Fruit fly (Drosophila melanogaster) whole organism, adult: ENCODE measurements around the gene Mtpalpha.

ENCODE experiments used
- CG11617 ChIP-seq: fragments of 200-800 bp; sonication (Bioruptor generic); optimal IDR thresholded peaks from 2 replicates; lab custom pipeline; 2017; ENCODE audit warnings: mild to moderate bottlenecking, missing biosample characterization, missing genetic modification reagents, missing genetic modification characterization
- CG12768 ChIP-seq: fragments of 200-800 bp; sonication (Bioruptor generic); optimal IDR thresholded peaks from 2 replicates; lab custom pipeline; 2017; ENCODE audit warnings: missing biosample characterization, missing genetic modification characterization, mild to moderate bottlenecking, moderate library complexity, missing genetic modification reagents
- CG14711 ChIP-seq: fragments of 200-800 bp; sonication (Bioruptor generic); optimal IDR thresholded peaks from 2 replicates; lab custom pipeline; 2018; ENCODE audit warnings: missing biosample characterization, mild to moderate bottlenecking, missing genetic modification characterization, moderate library complexity
- CG1620 ChIP-seq: fragments of 200-800 bp; sonication (Bioruptor generic); optimal IDR thresholded peaks from 2 replicates; lab custom pipeline; 2016; ENCODE audit warnings: missing biosample characterization, missing genetic modification characterization
- CG33017 ChIP-seq: fragments of 200-800 bp; sonication (Bioruptor generic); optimal IDR thresholded peaks from 2 replicates; lab custom pipeline; 2018; ENCODE audit warnings: missing biosample characterization, mild to moderate bottlenecking, missing genetic modification characterization, moderate library complexity
- CG5204 ChIP-seq: fragments of 200-800 bp; sonication (Bioruptor generic); optimal IDR thresholded peaks from 2 replicates; lab custom pipeline; 2016; ENCODE audit warnings: missing biosample characterization, missing genetic modification characterization
- CG7045 ChIP-seq: fragments of 200-800 bp; sonication (Bioruptor generic); optimal IDR thresholded peaks from 2 replicates; lab custom pipeline; 2017; ENCODE audit warnings: missing biosample characterization, mild to moderate bottlenecking, missing genetic modification characterization
- CG7101 ChIP-seq: fragments of 200-800 bp; sonication (Bioruptor generic); optimal IDR thresholded peaks from 2 replicates; lab custom pipeline; 2018; ENCODE audit warnings: missing biosample characterization, mild to moderate bottlenecking, missing genetic modification characterization, moderate library complexity
- Clk ChIP-seq: fragments of 200-800 bp; sonication (Bioruptor generic); optimal IDR thresholded peaks from 2 replicates; lab custom pipeline; 2017; ENCODE audit warnings: missing biosample characterization, missing genetic modification characterization
- Crg-1 ChIP-seq: fragments of 200-800 bp; sonication (Bioruptor generic); optimal IDR thresholded peaks from 2 replicates; lab custom pipeline; 2016; ENCODE audit warnings: missing biosample characterization, missing genetic modification characterization
- Hr96 ChIP-seq: fragments of 200-800 bp; sonication (Bioruptor generic); optimal IDR thresholded peaks from 2 replicates; lab custom pipeline; 2016; ENCODE audit warnings: missing biosample characterization, missing genetic modification characterization
- Mnt ChIP-seq: fragments of 200-800 bp; sonication (Bioruptor generic); optimal IDR thresholded peaks from 2 replicates; lab custom pipeline; 2016; ENCODE audit warnings: missing biosample characterization, mild to moderate bottlenecking, missing genetic modification characterization
- bab1 ChIP-seq: fragments of 200-800 bp; sonication (Bioruptor generic); optimal IDR thresholded peaks from 3 replicates; lab custom pipeline; 2019; ENCODE audit warnings: missing biosample characterization, mild to moderate bottlenecking, missing genetic modification characterization, moderate library complexity
- cic ChIP-seq: fragments of 200-800 bp; sonication (Bioruptor generic); optimal IDR thresholded peaks from 2 replicates; lab custom pipeline; 2017; ENCODE audit warnings: missing biosample characterization, mild to moderate bottlenecking, missing genetic modification characterization, moderate library complexity
- cnc ChIP-seq, 2 experiments: fragments of >200 bp; optimal IDR thresholded peaks; 2 replicates each; lab custom pipeline; 2017
- kay ChIP-seq: fragments of 200-800 bp; sonication (Bioruptor generic); peaks from one replicate; lab custom pipeline; 2016; ENCODE audit warnings: missing biosample characterization, missing genetic modification characterization, borderline replicate concordance
- ovo ChIP-seq: fragments of 200-800 bp; sonication (Bioruptor generic); optimal IDR thresholded peaks from 2 replicates; lab custom pipeline; 2016; ENCODE audit warnings: missing biosample characterization, missing genetic modification characterization
- pad ChIP-seq: fragments of 200-800 bp; sonication (Bioruptor generic); optimal IDR thresholded peaks from 3 replicates; lab custom pipeline; 2017; ENCODE audit warnings: missing biosample characterization, missing genetic modification characterization, mild to moderate bottlenecking, moderate library complexity, missing genetic modification reagents
- tj ChIP-seq: fragments of 200-800 bp; sonication (Bioruptor generic); optimal IDR thresholded peaks from 3 replicates; lab custom pipeline; 2017; ENCODE audit warnings: missing biosample characterization, mild to moderate bottlenecking, missing genetic modification characterization, moderate library complexity
- toe ChIP-seq: fragments of 200-800 bp; sonication (Bioruptor generic); optimal IDR thresholded peaks from 2 replicates; lab custom pipeline; 2016; ENCODE audit warnings: missing biosample characterization, missing genetic modification characterization

Gene Mtpalpha

DNA sequence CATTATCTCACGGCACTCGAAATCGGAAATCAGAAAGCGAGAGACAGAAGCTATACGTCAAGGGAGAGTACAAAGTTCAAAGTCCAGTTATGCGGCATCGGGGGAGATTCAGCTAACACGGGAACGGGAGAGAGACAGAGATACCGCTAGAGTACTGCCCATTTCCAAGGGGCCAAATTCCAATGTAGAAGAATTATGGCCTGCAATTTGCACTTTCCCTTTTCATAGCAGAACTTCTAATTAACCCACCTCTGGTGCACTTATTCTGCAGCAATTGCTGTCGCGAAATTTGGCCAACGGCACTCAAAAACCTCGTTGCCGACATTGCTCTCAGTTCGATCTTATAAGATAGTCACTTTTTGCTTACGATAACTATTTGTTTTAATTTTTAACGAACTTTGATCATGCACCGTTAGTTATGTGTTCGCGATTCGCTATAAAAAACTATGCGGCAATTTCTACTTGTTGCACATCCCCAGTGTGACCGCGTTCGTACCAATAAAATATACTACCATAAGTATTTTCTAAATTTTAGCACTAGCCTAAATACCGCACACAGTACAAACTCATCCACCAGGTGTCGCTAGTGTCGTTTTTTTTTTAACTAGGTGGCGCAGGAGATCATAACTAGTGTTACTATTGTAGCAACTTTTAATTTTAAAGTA is at the start of gene Mtpalpha:
Gene Mtpalpha, minus strand, starts transcription at position 501 of the 665 bp plus-strand sequence.
- peak; percentile 57 for TF ChIP-seq Clk
- peak; percentile 87 for TF ChIP-seq Hr96 (GFP tag; lab: Kevin White, UChicago)
- peak; percentile 85 for TF ChIP-seq bab1 (GFP tag; lab: Kevin White, UChicago)
- TF ChIP-seq Mnt (GFP tag; lab: Kevin White, UChicago) = peak; percentile 28
- peak; percentile 98 for TF ChIP-seq CG12768 (GFP tag; lab: Kevin White, UChicago)
- peak; percentile 72 for TF ChIP-seq CG5204 (GFP tag; lab: Kevin White, UChicago)
- TF ChIP-seq CG7045 = peak; percentile 75
- peak; percentile 15 for TF ChIP-seq pad (GFP tag; lab: Kevin White, UChicago)
- no peak for TF ChIP-seq CG14711 (tag; lab: Kevin White, UChicago)
- TF ChIP-seq ovo (GFP tag; lab: Kevin White, UChicago) = peak; percentile 48
- peak; percentile 36 for TF ChIP-seq cic
- no peak for TF ChIP-seq cnc (optimal IDR thresholded peaks at IDR 0.05; lab: Kevin White, UChicago)
- TF ChIP-seq tj (GFP tag; lab: Kevin White, UChicago) = peak; percentile 77
- TF ChIP-seq CG1620 = peak; percentile 35
- peak; percentile 85 for TF ChIP-seq toe
- TF ChIP-seq CG7101 (tag; lab: Kevin White, UChicago) = peak; percentile 7
- peak; percentile 37 for TF ChIP-seq CG33017 (tag; lab: Kevin White, UChicago)
- TF ChIP-seq kay (GFP tag; lab: Kevin White, UChicago) = peak; percentile 79
- TF ChIP-seq Crg-1 = peak; percentile 57
- TF ChIP-seq CG11617 = peak; percentile 84

DNA sequence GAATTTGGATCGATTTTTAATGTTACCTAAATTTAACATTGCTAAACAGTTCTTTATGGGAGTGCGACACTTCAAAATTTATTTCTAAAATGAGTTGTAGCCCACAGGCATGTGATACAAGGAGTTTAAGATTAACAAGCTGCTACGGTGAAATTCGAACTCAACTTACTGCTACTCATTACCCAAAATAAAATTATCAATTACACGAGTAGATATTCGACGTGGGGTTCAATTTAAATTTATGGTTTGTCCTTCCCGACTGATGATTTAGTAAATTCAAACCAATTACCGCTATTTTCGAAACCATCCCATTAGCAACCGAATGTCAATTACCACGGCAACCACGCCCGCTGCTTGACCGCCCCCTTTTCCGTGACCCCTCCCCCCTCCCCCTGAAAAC is 48.6 kb upstream of the Mtpalpha start, which contains the start of gene CG31882:
Gene CG31882, minus strand, starts transcription at position 101 of the 400 bp plus-strand sequence.
- TF ChIP-seq Crg-1 (no peak), Clk (no peak), cic (no peak), ovo (GFP tag; lab: Kevin White, UChicago) (no peak), pad (GFP tag; lab: Kevin White, UChicago) (no peak), CG33017 (tag; lab: Kevin White, UChicago) (no peak), cnc (optimal IDR thresholded peaks at IDR 0.05; lab: Kevin White, UChicago) (no peak), CG12768 (GFP tag; lab: Kevin White, UChicago) (no peak), tj (GFP tag; lab: Kevin White, UChicago) (no peak)

dm6 chr2L:9619925-9620324 is 43.4 kb upstream of the Mtpalpha start:
- TF ChIP-seq CG5204 (GFP tag; lab: Kevin White, UChicago) (no peak), kay (GFP tag; lab: Kevin White, UChicago) (peak; percentile 81), CG1620 (no peak), cic (peak; percentile 94), CG33017 (tag; lab: Kevin White, UChicago) (no peak)

DNA sequence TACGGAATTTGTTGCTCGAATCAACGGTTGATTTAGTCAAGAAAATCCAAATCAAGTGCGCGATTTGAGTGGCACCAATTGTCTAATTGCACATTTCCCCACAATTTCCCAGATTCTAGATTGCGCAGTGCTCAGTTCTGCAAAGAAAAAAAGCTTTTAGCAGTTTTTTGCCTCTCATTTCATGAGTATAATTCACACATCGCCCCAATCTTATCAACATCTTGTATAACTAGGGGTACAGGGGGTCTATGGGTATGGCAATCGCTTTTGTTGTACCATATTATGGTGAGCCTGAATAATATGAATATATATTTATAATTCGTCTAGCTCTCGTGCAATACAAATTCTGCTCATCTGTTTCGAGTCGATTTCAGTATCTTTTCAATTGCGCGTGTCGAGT is 42.3 kb upstream of the Mtpalpha start:
- TF ChIP-seq cic = peak; percentile 42
- TF ChIP-seq cnc (optimal IDR thresholded peaks at IDR 0.05; lab: Kevin White, UChicago) = no peak
- TF ChIP-seq pad (GFP tag; lab: Kevin White, UChicago) = peak; percentile 4
- TF ChIP-seq kay (GFP tag; lab: Kevin White, UChicago) = peak; percentile 71
- no peak for TF ChIP-seq tj (GFP tag; lab: Kevin White, UChicago)
- TF ChIP-seq Mnt (GFP tag; lab: Kevin White, UChicago) = no peak

- TF ChIP-seq CG7045 (no peak), CG14711 (tag; lab: Kevin White, UChicago) (peak; percentile 29), kay (GFP tag; lab: Kevin White, UChicago) (peak; percentile 33), CG5204 (GFP tag; lab: Kevin White, UChicago) (no peak), Clk (no peak), bab1 (GFP tag; lab: Kevin White, UChicago) (peak; percentile 69)
These were observed 41.3 kb upstream of the Mtpalpha start for dm6 chr2L:9617908-9618307.

DNA sequence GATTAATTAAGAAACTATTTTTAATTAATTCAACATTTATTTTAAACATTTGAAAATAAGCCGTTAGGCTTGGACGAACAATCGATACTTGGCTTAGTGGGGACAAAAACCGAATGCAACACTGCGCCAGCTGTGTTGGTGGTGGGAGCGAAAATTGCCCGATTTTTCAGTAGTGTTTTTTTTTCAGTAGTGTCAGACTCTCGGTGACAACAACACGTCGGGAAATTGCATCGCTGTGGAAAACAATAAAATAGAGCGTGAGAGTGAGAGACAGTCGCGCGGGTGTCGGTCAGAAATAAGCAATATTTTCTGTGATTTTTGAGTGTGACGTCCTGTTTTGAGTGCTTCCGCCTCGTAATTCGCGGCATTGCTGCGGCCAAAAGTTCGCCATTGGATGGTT is 40.1 kb upstream of the Mtpalpha start:
- TF ChIP-seq bab1 (GFP tag; lab: Kevin White, UChicago) = peak; percentile 40
- peak; percentile 5 for TF ChIP-seq cic
- peak; percentile 59 for TF ChIP-seq tj (GFP tag; lab: Kevin White, UChicago)
- no peak for TF ChIP-seq kay (GFP tag; lab: Kevin White, UChicago)
- TF ChIP-seq toe = no peak
- peak; percentile 80 for TF ChIP-seq Mnt (GFP tag; lab: Kevin White, UChicago)
- TF ChIP-seq CG7045 = no peak
- no peak for TF ChIP-seq cnc (optimal IDR thresholded peaks at IDR 0.05; lab: Kevin White, UChicago)
- TF ChIP-seq Crg-1 = peak; percentile 49
- no peak for TF ChIP-seq Clk
- peak; percentile 42 for TF ChIP-seq CG11617
- no peak for TF ChIP-seq CG14711 (tag; lab: Kevin White, UChicago)
- no peak for TF ChIP-seq CG12768 (GFP tag; lab: Kevin White, UChicago)
- peak; percentile 70 for TF ChIP-seq CG1620
- peak; percentile 14 for TF ChIP-seq CG33017 (tag; lab: Kevin White, UChicago)
- TF ChIP-seq CG7101 (tag; lab: Kevin White, UChicago) = peak; percentile 12
- peak; percentile 49 for TF ChIP-seq ovo (GFP tag; lab: Kevin White, UChicago)
